Worm (Caenorhabditis elegans) whole organism, midembryonic: Measurements from ENCODE around the gene Y55F3C.10.

Source experiments
- T22C8.4 ChIP-seq: fragments of 200-800 bp; sonication (Bioruptor generic); IDR thresholded peaks from 2 replicates; pipeline ENCODE4 v1.3.6; 2022; ENCODE audit warnings: missing genetic modification characterization, missing compliant biosample characterization
- cog-1 ChIP-seq: sonication (generic microtip); optimal IDR thresholded peaks from 2 replicates; lab custom pipeline; 2016; ENCODE audit warnings: missing genetic modification characterization, missing compliant biosample characterization
- flt-1 ChIP-seq: fragments of 200-800 bp; sonication (Bioruptor generic); IDR thresholded peaks from 2 replicates; pipeline ENCODE4 v1.3.6; 2022; ENCODE audit warnings: missing genetic modification characterization, missing compliant biosample characterization
- klf-2 ChIP-seq: fragments of 200-800 bp; sonication (Bioruptor generic); conservative IDR thresholded peaks from 2 replicates; pipeline ENCODE4 v1.3.6; 2022; ENCODE audit warnings: missing genetic modification reagents, missing genetic modification characterization, missing compliant biosample characterization
- med-1 ChIP-seq: sonication (generic microtip); optimal IDR thresholded peaks from 2 replicates; lab custom pipeline; 2017; ENCODE audit warnings: missing genetic modification characterization, mild to moderate bottlenecking, missing compliant biosample characterization, antibody characterized with exemption, missing genetic modification reagents; ENCODE audit not compliant: insufficient read depth
- ref-1 ChIP-seq: fragments of 200-800 bp; sonication (Bioruptor generic); conservative IDR thresholded peaks from 2 replicates; pipeline ENCODE4 v1.3.6; 2022; ENCODE audit warnings: missing genetic modification reagents, missing genetic modification characterization, missing compliant biosample characterization
- tab-1 ChIP-seq: fragments of 200-800 bp; sonication (Bioruptor generic); IDR thresholded peaks from 2 replicates; pipeline ENCODE4 v1.3.6; 2022; ENCODE audit warnings: missing genetic modification characterization, missing compliant biosample characterization
- ztf-23 ChIP-seq: fragments of 200-800 bp; sonication (Bioruptor generic); IDR thresholded peaks from 2 replicates; pipeline ENCODE4 v1.3.6; 2022; ENCODE audit warnings: missing genetic modification reagents, missing genetic modification characterization, missing compliant biosample characterization
- ztf-29 ChIP-seq: fragments of 200-800 bp; sonication (Bioruptor generic); IDR thresholded peaks from 2 replicates; pipeline ENCODE4 v1.3.6; 2022; ENCODE audit warnings: missing genetic modification reagents, missing genetic modification characterization, missing compliant biosample characterization

Y55F3C.10 gene

DNA sequence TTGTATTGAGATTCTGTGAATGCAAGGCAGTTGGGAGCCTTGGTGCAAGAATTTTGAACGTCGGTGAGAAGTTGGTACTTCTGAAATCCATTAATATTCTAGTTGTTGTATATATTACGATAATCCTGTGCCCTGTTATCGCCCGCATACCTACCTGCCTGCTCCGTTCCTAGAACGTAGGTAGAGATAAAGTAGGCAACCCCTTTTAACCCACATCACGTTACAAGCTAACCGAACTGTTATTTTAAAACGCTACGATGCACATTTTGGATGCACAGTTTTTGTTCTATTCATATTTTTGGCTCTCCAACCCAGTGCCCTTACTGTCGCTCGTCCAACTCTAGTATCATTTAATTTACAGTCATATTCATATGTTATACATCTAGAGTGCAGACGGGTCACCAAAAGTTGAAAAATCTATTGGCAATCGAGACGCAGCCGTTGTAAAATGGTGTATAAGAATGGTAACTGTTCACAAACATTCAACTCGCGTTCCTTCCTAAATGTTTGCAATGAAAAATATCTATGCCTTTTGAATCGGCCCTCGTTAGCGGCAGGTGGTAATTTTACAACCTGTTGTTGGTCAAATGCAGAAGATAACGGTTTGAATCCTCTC lies 35.2 kb upstream of the Y55F3C.10 start:
- no peak for TF ChIP-seq ref-1 (GFP tag; lab: Robert Waterston, UW)
- no peak for TF ChIP-seq cog-1 (tag; lab: Kevin White, UChicago)
- TF ChIP-seq T22C8.4 (GFP tag; lab: Robert Waterston, UW) = no peak
- TF ChIP-seq ztf-29 (GFP tag; lab: Robert Waterston, UW) = no peak
- no peak for TF ChIP-seq klf-2
- TF ChIP-seq ztf-23 = no peak
- TF ChIP-seq flt-1 (GFP tag; lab: Robert Waterston, UW) = no peak
- TF ChIP-seq tab-1 (GFP tag; lab: Robert Waterston, UW) = no peak
- TF ChIP-seq med-1 (GFP tag; lab: Kevin White, UChicago) = no peak

DNA sequence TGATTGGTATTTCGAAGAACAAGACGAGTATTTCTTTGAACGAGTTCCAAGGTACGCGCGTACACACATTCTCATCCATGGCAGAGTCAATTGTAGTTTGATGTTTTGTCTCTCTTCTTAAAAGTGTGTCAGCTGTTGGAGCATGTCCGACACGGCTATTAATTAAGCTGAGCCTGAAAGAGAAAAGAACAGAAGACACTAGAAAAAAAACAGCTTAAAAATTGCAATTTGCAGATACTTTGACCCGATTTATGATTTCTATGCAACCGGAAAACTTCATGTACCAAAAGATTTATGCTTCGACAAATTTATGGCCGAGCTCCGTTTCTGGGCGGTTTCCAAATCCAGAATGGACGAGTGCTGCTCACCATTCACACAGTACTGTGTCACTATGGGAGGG lies 30.3 kb upstream of the Y55F3C.10 start:
- TF ChIP-seq ref-1 (GFP tag; lab: Robert Waterston, UW) (no peak), T22C8.4 (GFP tag; lab: Robert Waterston, UW) (no peak)

DNA sequence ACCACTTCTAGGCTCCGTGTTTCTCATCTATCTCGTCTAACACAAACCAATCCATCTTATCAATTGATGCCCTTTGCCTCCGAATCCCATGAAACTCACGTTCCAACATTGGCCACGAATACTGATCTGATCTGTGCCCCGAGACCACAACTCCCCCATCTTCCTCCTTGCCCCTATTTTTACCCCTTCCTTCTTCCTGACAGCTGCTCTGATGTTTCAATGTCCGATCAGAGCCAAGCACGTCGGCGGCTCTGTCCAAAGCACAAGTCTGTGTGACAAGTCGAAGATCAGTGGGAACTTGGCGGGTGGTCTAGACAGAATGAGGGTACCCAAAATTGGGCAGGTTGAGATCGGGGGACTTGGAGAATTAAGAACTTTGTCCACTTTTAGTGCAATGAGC lies 27.1 kb upstream of the Y55F3C.10 start:
- no peak for TF ChIP-seq cog-1 (tag; lab: Kevin White, UChicago)

DNA sequence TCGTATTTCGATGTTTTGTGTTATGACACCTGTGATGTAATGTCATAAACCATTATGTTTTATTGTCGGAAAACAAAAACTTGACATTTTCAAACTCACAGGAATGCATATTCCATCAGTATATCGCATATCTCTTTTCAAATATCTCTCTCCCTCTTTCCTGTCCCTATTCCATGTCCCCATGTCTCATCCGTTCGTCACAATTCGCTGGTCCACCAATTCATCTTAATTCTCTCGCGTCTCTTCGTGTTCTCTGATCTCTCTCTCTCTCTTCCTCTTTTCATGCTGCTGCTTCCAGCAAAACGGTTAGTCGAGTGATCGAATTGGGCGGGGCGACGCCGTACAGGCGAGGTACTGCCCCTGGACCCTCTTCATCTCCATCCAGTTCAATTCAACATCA lies 22.6 kb upstream of the Y55F3C.10 start:
- TF ChIP-seq T22C8.4 (GFP tag; lab: Robert Waterston, UW) (no peak), tab-1 (GFP tag; lab: Robert Waterston, UW) (no peak), flt-1 (GFP tag; lab: Robert Waterston, UW) (no peak), med-1 (GFP tag; lab: Kevin White, UChicago) (no peak), ref-1 (GFP tag; lab: Robert Waterston, UW) (no peak), ztf-23 (no peak), klf-2 (no peak)

DNA sequence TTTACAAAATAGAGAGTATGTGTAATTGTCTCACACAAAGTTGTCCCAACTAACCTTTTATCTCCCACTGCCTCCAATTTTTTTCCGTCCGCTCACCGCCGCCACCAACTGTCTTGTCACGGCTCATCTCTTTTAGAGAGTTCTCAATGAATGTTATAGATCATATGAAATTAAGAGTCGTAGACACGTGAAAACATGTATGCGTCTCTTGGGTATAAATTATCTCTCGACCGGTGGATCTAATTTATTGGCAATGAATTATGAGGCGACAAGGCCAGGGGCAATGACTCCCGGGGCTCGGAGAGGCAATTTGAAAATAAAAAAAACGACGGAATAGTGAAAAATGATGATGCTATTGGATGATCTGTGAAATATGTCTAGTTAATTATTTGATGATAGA lies 21.4 kb upstream of the Y55F3C.10 start:
- TF ChIP-seq ztf-23 (no peak), klf-2 (no peak), ref-1 (GFP tag; lab: Robert Waterston, UW) (no peak), tab-1 (GFP tag; lab: Robert Waterston, UW) (no peak), T22C8.4 (GFP tag; lab: Robert Waterston, UW) (no peak), ztf-29 (GFP tag; lab: Robert Waterston, UW) (no peak), med-1 (GFP tag; lab: Kevin White, UChicago) (no peak), flt-1 (GFP tag; lab: Robert Waterston, UW) (no peak), cog-1 (tag; lab: Kevin White, UChicago) (no peak)

DNA sequence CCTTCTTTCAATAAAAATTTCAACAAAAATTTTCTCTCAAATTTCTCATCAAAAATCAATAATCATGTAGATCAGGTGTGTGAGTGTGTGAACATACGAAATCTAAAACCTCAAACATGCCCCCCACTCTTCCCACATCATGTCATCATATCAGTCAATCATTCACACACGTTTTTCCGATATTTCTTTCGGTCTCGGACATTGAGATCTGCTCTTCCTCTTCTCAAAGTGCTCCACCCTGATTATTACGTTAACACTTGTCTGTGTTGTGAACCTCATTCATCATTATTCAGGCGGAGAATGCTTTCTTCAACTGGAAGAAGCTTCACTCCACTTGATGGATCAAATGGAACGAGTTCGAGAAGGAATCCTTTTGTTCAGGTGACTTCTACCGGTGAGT lies 17.2 kb upstream of the Y55F3C.10 start, which contains the start of gene kvs-5:
Gene kvs-5, plus strand, starts transcription at position 301 of the 400 bp plus-strand sequence.
- TF ChIP-seq ref-1 (GFP tag; lab: Robert Waterston, UW) = no peak
- no peak for TF ChIP-seq tab-1 (GFP tag; lab: Robert Waterston, UW)
- TF ChIP-seq T22C8.4 (GFP tag; lab: Robert Waterston, UW) = no peak
- TF ChIP-seq flt-1 (GFP tag; lab: Robert Waterston, UW) = no peak
- TF ChIP-seq ztf-23 = no peak
- no peak for TF ChIP-seq klf-2
- no peak for TF ChIP-seq ztf-29 (GFP tag; lab: Robert Waterston, UW)
- no peak for TF ChIP-seq cog-1 (tag; lab: Kevin White, UChicago)
- TF ChIP-seq med-1 (GFP tag; lab: Kevin White, UChicago) = no peak

DNA sequence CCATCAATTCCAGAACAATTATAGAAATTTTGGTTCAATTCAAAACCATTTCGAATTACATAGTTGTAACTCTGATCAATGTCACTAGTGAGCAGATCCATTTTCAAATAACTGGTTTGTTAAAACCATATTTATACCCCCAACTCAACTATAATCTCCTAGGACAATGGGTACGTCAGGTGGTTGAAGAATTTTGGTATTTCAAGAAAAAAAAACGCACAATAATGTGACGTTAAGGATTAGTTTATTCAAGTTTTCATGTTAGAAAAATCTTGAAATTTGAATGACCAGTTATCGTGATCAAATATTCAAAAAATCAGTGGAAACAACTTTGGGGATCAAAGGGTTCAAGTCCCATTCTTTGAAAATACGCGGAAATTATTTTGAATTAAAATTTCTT lies 11.7 kb upstream of the Y55F3C.10 start, which contains the start of gene srt-24:
Gene srt-24, minus strand, starts transcription at position 101 of the 400 bp plus-strand sequence.
- TF ChIP-seq med-1 (GFP tag; lab: Kevin White, UChicago) (no peak), flt-1 (GFP tag; lab: Robert Waterston, UW) (no peak), T22C8.4 (GFP tag; lab: Robert Waterston, UW) (no peak), cog-1 (tag; lab: Kevin White, UChicago) (no peak), ztf-29 (GFP tag; lab: Robert Waterston, UW) (no peak), klf-2 (no peak), ref-1 (GFP tag; lab: Robert Waterston, UW) (no peak), tab-1 (GFP tag; lab: Robert Waterston, UW) (no peak), ztf-23 (no peak)

DNA sequence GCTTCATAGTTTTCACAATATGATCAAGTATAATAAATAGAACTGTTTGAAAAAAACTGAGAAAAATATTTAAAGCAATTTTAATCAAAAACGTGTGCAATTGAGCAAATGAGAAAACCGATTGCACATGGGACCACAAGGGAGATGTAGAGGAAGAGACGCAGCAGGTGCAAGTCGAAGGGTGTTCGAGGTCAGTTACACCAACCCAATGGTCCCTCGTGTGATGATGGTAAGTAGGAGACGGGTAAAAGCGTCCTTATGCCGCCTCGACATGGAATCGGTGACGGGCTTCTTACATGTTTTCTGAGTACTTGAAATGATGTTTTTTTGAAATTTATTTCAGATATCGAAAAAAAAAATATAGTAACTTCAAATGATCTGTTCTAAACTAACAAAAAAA lies 8.8 kb upstream of the Y55F3C.10 start, which contains the start of gene Y55F3C.9:
Gene Y55F3C.9, minus strand, starts transcription at position 101 of the 400 bp plus-strand sequence.
- no peak for TF ChIP-seq ztf-29 (GFP tag; lab: Robert Waterston, UW)
- no peak for TF ChIP-seq cog-1 (tag; lab: Kevin White, UChicago)
- TF ChIP-seq klf-2 = no peak
- TF ChIP-seq ref-1 (GFP tag; lab: Robert Waterston, UW) = no peak
- no peak for TF ChIP-seq T22C8.4 (GFP tag; lab: Robert Waterston, UW)
- TF ChIP-seq ztf-23 = no peak
- no peak for TF ChIP-seq tab-1 (GFP tag; lab: Robert Waterston, UW)
- no peak for TF ChIP-seq flt-1 (GFP tag; lab: Robert Waterston, UW)
- TF ChIP-seq med-1 (GFP tag; lab: Kevin White, UChicago) = no peak

DNA sequence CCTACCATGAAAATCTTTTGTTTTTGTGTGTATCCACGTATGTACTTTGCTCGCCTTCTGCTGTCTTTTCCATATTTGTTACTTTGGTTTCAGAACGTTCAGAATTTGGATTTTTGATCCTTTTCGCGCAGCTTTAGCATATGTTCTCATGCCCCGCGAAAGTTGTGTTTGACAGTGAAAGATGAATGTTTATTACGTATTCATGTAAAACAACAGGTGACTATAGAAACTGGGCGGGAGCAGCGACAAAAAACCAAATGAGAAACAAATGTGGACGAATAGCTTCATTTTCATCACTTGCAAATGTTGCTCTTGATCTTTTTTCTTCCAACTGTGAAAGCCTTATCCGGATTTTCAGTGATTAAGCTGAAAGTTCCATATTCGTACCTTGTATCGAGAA lies 2.9 kb downstream of the Y55F3C.10 start, which contains the start of gene clec-164:
Gene clec-164, plus strand, starts transcription at position 301 of the 400 bp plus-strand sequence.
- no peak for TF ChIP-seq cog-1 (tag; lab: Kevin White, UChicago)
- no peak for TF ChIP-seq med-1 (GFP tag; lab: Kevin White, UChicago)
- no peak for TF ChIP-seq flt-1 (GFP tag; lab: Robert Waterston, UW)
- no peak for TF ChIP-seq klf-2
- no peak for TF ChIP-seq tab-1 (GFP tag; lab: Robert Waterston, UW)
- TF ChIP-seq ztf-23 = no peak
- no peak for TF ChIP-seq ztf-29 (GFP tag; lab: Robert Waterston, UW)
- TF ChIP-seq ref-1 (GFP tag; lab: Robert Waterston, UW) = no peak
- no peak for TF ChIP-seq T22C8.4 (GFP tag; lab: Robert Waterston, UW)

DNA sequence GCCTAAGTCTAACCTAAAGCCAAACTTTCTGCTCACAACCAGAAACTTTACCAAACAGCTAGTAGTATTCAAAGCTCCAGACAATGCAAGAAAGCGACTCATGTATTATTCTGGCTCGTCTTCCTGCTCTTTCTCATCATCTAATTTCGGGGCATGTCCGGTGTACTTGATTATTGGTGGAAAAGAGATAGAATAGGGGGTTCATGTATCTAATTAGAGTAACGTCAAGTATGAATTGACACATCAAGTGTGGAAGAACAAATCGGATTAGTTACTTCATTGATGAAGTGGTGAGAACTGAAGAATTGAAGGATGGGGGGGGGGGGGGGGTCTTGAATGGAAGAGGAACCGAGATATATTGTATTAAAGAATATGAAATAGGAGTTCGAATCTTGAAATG lies 3.8 kb downstream of the Y55F3C.10 start:
- TF ChIP-seq tab-1 (GFP tag; lab: Robert Waterston, UW) = no peak
- TF ChIP-seq ztf-23 = no peak
- no peak for TF ChIP-seq klf-2
- no peak for TF ChIP-seq cog-1 (tag; lab: Kevin White, UChicago)
- no peak for TF ChIP-seq med-1 (GFP tag; lab: Kevin White, UChicago)
- TF ChIP-seq ztf-29 (GFP tag; lab: Robert Waterston, UW) = no peak
- no peak for TF ChIP-seq flt-1 (GFP tag; lab: Robert Waterston, UW)
- TF ChIP-seq ref-1 (GFP tag; lab: Robert Waterston, UW) = no peak
- no peak for TF ChIP-seq T22C8.4 (GFP tag; lab: Robert Waterston, UW)
